Fruit fly (Drosophila melanogaster) whole organism, wandering third instar larva: ENCODE results near the gene CG10375.

Experiments used
- Abd-B ChIP-seq: fragments of >200 bp; optimal IDR thresholded peaks from 2 replicates; lab custom pipeline; 2017; ENCODE audit warnings: missing biosample characterization, missing genetic modification characterization
- CG32264 ChIP-seq: fragments of 200-800 bp; sonication (Bioruptor generic); optimal IDR thresholded peaks from 2 replicates; lab custom pipeline; 2016; ENCODE audit warnings: missing biosample characterization, missing genetic modification characterization
- Dfd ChIP-seq: fragments of >200 bp; optimal IDR thresholded peaks from 2 replicates; lab custom pipeline; 2017; ENCODE audit warnings: missing biosample characterization, missing genetic modification characterization
- Hnf4 ChIP-seq: fragments of 200-800 bp; sonication (Bioruptor generic); optimal IDR thresholded peaks from 2 replicates; lab custom pipeline; 2016; ENCODE audit warnings: missing biosample characterization, mild to moderate bottlenecking, missing genetic modification characterization
- dl ChIP-seq, 2 experiments: fragments of 175-275, 200-275 bp in 1 of 2; fragments of 200-275 bp in 1 of 2; sonication (Bioruptor generic); optimal IDR thresholded peaks; lab custom pipeline; 2018; ENCODE audit warnings: mild to moderate bottlenecking in 2 of 2, missing biosample characterization in 2 of 2, missing genetic modification characterization in 2 of 2, moderate library complexity in 2 of 2; ENCODE audit not compliant: partially characterized antibody in 2 of 2, insufficient read depth in 1 of 2
- dsf ChIP-seq: sonication (Bioruptor generic); optimal IDR thresholded peaks from 2 replicates; lab custom pipeline; 2016; ENCODE audit warnings: missing biosample characterization, missing genetic modification characterization, borderline replicate concordance
- ey ChIP-seq: fragments of 200-800 bp; sonication (Bioruptor generic); optimal IDR thresholded peaks from 2 replicates; lab custom pipeline; 2016; ENCODE audit warnings: missing biosample characterization, missing genetic modification characterization
- fru ChIP-seq: fragments of 200-800 bp; sonication (Bioruptor generic); optimal IDR thresholded peaks from 3 replicates; lab custom pipeline; 2016; ENCODE audit warnings: missing biosample characterization, mild to moderate bottlenecking, missing genetic modification characterization
- h ChIP-seq: fragments of 200-800 bp; sonication (Bioruptor generic); optimal IDR thresholded peaks from 3 replicates; lab custom pipeline; 2016; ENCODE audit warnings: missing biosample characterization, mild to moderate bottlenecking, missing genetic modification characterization
- pan ChIP-seq: fragments of >200 bp; optimal IDR thresholded peaks from 2 replicates; lab custom pipeline; 2017
- psq ChIP-seq: fragments of 200-800 bp; sonication (Bioruptor generic); optimal IDR thresholded peaks from 3 replicates; lab custom pipeline; 2017; ENCODE audit warnings: missing biosample characterization, mild to moderate bottlenecking, missing genetic modification characterization, moderate library complexity

DNA sequence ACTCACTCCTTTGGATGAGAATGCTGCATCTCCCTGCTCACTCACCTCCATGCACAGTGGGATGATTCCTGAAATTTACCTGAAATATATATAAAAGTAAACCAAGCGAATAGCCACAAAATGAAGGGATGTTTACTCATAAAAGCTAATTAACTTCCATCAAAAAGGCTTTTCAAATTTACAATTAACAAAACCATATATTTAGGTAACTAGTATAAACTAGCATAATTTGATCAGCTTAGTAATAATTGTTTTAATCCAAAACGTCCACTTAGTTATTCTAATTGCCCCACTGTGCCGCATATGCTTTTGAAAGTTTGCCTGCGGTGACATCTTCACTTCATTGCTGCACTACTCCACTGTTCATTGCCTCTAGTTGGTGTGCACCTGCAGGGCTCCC, 16.4 kb downstream of the CG10375 start:
- no peak for TF ChIP-seq dl (GFP tag; optimal IDR thresholded peaks at IDR 0.05; lab: Kevin White, UChicago; ENCODE audit: insufficient read depth in 1 of 2, partially characterized antibody in 2 of 2)
- no peak for TF ChIP-seq CG32264 (GFP tag; lab: Kevin White, UChicago)
- TF ChIP-seq psq (GFP tag; lab: Kevin White, UChicago): peak; percentile 34
- TF ChIP-seq pan (lab: Kevin White, UChicago): no peak
- peak; percentile 64 for TF ChIP-seq ey
- peak; percentile 75 for TF ChIP-seq fru
- TF ChIP-seq dsf (GFP tag; lab: Kevin White, UChicago): no peak
- TF ChIP-seq Dfd: no peak
- no peak for TF ChIP-seq Hnf4 (GFP tag; lab: Kevin White, UChicago)
- no peak for TF ChIP-seq Abd-B (GFP tag; lab: Kevin White, UChicago)
- TF ChIP-seq h: peak; percentile 75
